Fruit fly (Drosophila melanogaster): ENCODE measurements around the gene CG7560.

CG7560 gene

DNA sequence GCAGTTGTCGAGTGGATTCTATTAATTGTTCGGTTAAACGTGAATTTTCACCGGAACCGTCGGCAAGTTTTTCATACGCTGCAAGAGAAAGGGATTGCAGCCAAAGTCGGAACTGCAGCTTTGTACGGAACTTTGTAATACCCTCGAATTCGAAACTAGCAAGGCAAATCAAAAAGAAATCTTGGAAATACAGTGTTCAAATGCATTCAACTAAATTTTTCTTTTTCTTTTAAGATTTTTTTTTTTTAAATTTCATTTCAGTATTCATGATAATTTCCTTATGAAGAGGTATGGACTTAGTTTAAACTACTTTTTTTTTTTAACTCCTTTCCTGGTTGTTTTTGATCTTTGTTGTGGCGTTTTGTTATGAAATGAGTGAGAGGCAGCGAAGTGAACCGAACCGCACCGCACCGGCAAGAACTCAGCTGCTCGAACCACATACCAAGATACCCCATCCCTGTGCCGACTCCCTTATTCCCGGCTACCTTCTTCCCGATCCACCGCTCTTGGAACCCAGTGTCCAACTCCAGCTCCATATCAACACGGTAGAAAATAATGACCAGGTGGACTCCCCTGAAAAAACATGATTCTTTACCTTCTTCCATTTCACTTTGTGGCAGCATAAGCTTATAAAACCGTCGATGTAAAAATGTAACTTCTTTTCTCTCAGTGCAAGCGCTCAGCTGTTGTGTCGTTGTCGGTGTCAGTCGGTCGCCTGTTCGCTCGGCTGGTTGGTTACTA, 45.1 kb upstream of the CG7560 start (continued):
- TF ChIP-seq crp (GFP tag; optimal IDR thresholded peaks at IDR 0.05) = peak in 1 of 2 experiments; percentile 63
- TF ChIP-seq sens-2 (GFP tag; IDR thresholded peaks at IDR 0.05) = 0 out of 2 replicates have a peak, but pooled peaks have one; percentile 10
- TF ChIP-seq CG14014 (GFP tag; IDR thresholded peaks at IDR 0.05) = 0 out of 2 replicates have a peak, but pooled peaks have one; percentile 30
- TF ChIP-seq Lhr (GFP tag; optimal IDR thresholded peaks at IDR 0.05) = no peak
- TF ChIP-seq CG33557 (GFP tag; optimal IDR thresholded peaks at IDR 0.05) = peak; percentile 56
- TF ChIP-seq grau (tag; optimal IDR thresholded peaks at IDR 0.05) = peak; percentile 41
- 0 out of 2 replicates have a peak, but pooled peaks have one; percentile 28 for TF ChIP-seq ap (GFP tag; IDR thresholded peaks at IDR 0.05)
- TF ChIP-seq repo (GFP tag; optimal IDR thresholded peaks at IDR 0.05) = peak; percentile 25
- TF ChIP-seq chn (GFP tag; optimal IDR thresholded peaks at IDR 0.05) = peak; percentile 30
- TF ChIP-seq CG6254 (GFP tag; optimal IDR thresholded peaks at IDR 0.05) = peak; percentile 7
- peak; percentile 3 for TF ChIP-seq CG18619 (GFP tag; optimal IDR thresholded peaks at IDR 0.05)
- peak; percentile 89; the same call in 2 of the 3 replicates for TF ChIP-seq CG2199 (GFP tag; IDR thresholded peaks at IDR 0.05)
- peak; percentile 36 for TF ChIP-seq Ets97D (GFP tag; optimal IDR thresholded peaks at IDR 0.05)
- peak; percentile 57 for TF ChIP-seq CG1233 (GFP tag; optimal IDR thresholded peaks at IDR 0.05)
- no peak for TF ChIP-seq CG14667 (GFP tag; IDR thresholded peaks at IDR 0.05)
- TF ChIP-seq CG12071 (GFP tag; optimal IDR thresholded peaks at IDR 0.05) = peak; percentile 32
- peak; percentile 61 for TF ChIP-seq CG7839 (tag; optimal IDR thresholded peaks at IDR 0.05)
- peak; percentile 80 for TF ChIP-seq zfh1 (GFP tag; IDR thresholded peaks at IDR 0.05)
- TF ChIP-seq Sox100B (GFP tag; optimal IDR thresholded peaks at IDR 0.05) = peak; percentile 19
- TF ChIP-seq CG18476 (GFP tag; optimal IDR thresholded peaks at IDR 0.05) = no peak
- peak; percentile 61 for TF ChIP-seq Blimp-1 (GFP tag; optimal IDR thresholded peaks at IDR 0.05)
- peak; percentile 15; the same call in 1 of the 2 replicates for TF ChIP-seq CG32772 (GFP tag; IDR thresholded peaks at IDR 0.05)
- peak; percentile 46 for TF ChIP-seq trem (tag; optimal IDR thresholded peaks at IDR 0.05)
- peak; percentile 59 for TF ChIP-seq jumu (GFP tag; optimal IDR thresholded peaks at IDR 0.05)
- TF ChIP-seq Hr39 (optimal IDR thresholded peaks at IDR 0.05) = no peak
- TF ChIP-seq cas (GFP tag; IDR thresholded peaks at IDR 0.05) = no peak
- peak; percentile 74 for TF ChIP-seq vvl (GFP tag; IDR thresholded peaks at IDR 0.05)
- TF ChIP-seq en (GFP tag; optimal IDR thresholded peaks at IDR 0.05) = peak; percentile 53
- TF ChIP-seq CG9727 (GFP tag; optimal IDR thresholded peaks at IDR 0.05) = peak; percentile 40
- no peak for TF ChIP-seq btn (GFP tag; optimal IDR thresholded peaks at IDR 0.05)
- peak; percentile 78 for TF ChIP-seq corto (GFP tag; optimal IDR thresholded peaks at IDR 0.05)
- peak; percentile 22; the same call in 1 of the 2 replicates for TF ChIP-seq CG9215 (GFP tag; IDR thresholded peaks at IDR 0.05)
- no peak for TF ChIP-seq grn (GFP tag; optimal IDR thresholded peaks at IDR 0.05)
- TF ChIP-seq lilli (GFP tag; optimal IDR thresholded peaks at IDR 0.05) = peak; percentile 11
- peak; percentile 58 for TF ChIP-seq CG14710 (tag; optimal IDR thresholded peaks at IDR 0.05)
- peak; percentile 58; the same call in 1 of the 3 replicates for TF ChIP-seq CG11695 (GFP tag; IDR thresholded peaks at IDR 0.05)
- TF ChIP-seq B-H2 (GFP tag; optimal IDR thresholded peaks at IDR 0.05) = no peak
- peak; percentile 49; the same call in 1 of the 3 replicates for TF ChIP-seq CG34422 (GFP tag; IDR thresholded peaks at IDR 0.05)
- TF ChIP-seq ci (GFP tag; IDR thresholded peaks at IDR 0.05) = peak; percentile 80
- peak; percentile 66 for TF ChIP-seq CG15601 (tag; optimal IDR thresholded peaks at IDR 0.05)
- no peak for TF ChIP-seq pho (GFP tag; optimal IDR thresholded peaks at IDR 0.05)
- TF ChIP-seq croc (GFP tag; conservative IDR thresholded peaks at IDR 0.05) = peak; percentile 22; the same call in 1 of the 3 replicates
- TF ChIP-seq Ada2b (GFP tag; IDR thresholded peaks at IDR 0.05) = peak; percentile 18; the same call in 1 of the 2 replicates
- TF ChIP-seq aop (GFP tag; IDR thresholded peaks at IDR 0.05) = no peak; the same call in 1 of the 2 replicates
- no peak for TF ChIP-seq Ets65A (GFP tag)
- no peak for TF ChIP-seq Usf (GFP tag; optimal IDR thresholded peaks at IDR 0.05)
- TF ChIP-seq D (optimal IDR thresholded peaks at IDR 0.05) = no peak
- TF ChIP-seq D (GFP tag; optimal IDR thresholded peaks at IDR 0.05) = peak; percentile 67
- no peak; the same call in 1 of the 2 replicates for TF ChIP-seq danr (GFP tag; IDR thresholded peaks at IDR 0.05)
- no peak for TF ChIP-seq CG3726 (GFP tag; IDR thresholded peaks at IDR 0.05)
